Worm (Caenorhabditis elegans) whole organism, young adult: Measurements from ENCODE around the gene acox-1.6.
A peak's percentile ranks its signal among the peaks of the same experiment; 100 is the strongest.

Experiments
- B0019.2 ChIP-seq: fragments of 200-800 bp; sonication (Bioruptor generic); conservative IDR thresholded peaks from 2 replicates; pipeline ENCODE4 v1.3.6; 2022; ENCODE audit warnings: missing genetic modification reagents, missing genetic modification characterization, missing compliant biosample characterization
- B0261.1 ChIP-seq: sonication (generic microtip); optimal IDR thresholded peaks from 2 replicates; lab custom pipeline; 2016; ENCODE audit warnings: mild to moderate bottlenecking, missing genetic modification characterization, moderate library complexity, missing compliant biosample characterization
- B0336.3 ChIP-seq: fragments of 200-800 bp; sonication (Bioruptor generic); IDR thresholded peaks from 2 replicates; pipeline ENCODE4 v1.3.6; 2022; ENCODE audit warnings: missing genetic modification characterization, missing compliant biosample characterization
- D2030.7 ChIP-seq: fragments of 200-800 bp; sonication (Bioruptor generic); IDR thresholded peaks from 2 replicates; pipeline ENCODE4 v1.3.6; 2022; ENCODE audit warnings: missing genetic modification reagents, missing genetic modification characterization, missing compliant biosample characterization
- F52B5.7 ChIP-seq: sonication (generic microtip); optimal IDR thresholded peaks from 2 replicates; lab custom pipeline; 2016; ENCODE audit warnings: mild to moderate bottlenecking, missing genetic modification characterization, missing compliant biosample characterization
- F55B11.4 ChIP-seq: sonication (generic microtip); optimal IDR thresholded peaks from 2 replicates; lab custom pipeline; 2016; ENCODE audit warnings: missing compliant biosample characterization, missing genetic modification characterization, borderline replicate concordance; ENCODE audit not compliant: insufficient read depth
- F57A8.1 ChIP-seq: fragments of 200-800 bp; sonication (Bioruptor generic); optimal IDR thresholded peaks from 2 replicates; lab custom pipeline; 2018; ENCODE audit warnings: mild to moderate bottlenecking, missing genetic modification characterization, moderate library complexity, missing compliant biosample characterization
- K11D2.4 ChIP-seq: fragments of 200-800 bp; sonication (Bioruptor generic); IDR thresholded peaks from 2 replicates; pipeline ENCODE4 v1.3.6; 2022; ENCODE audit warnings: missing genetic modification reagents, missing genetic modification characterization, missing compliant biosample characterization
- Y53G8AR.9 ChIP-seq: fragments of 200-800 bp; sonication (Bioruptor generic); conservative IDR thresholded peaks from 2 replicates; pipeline ENCODE4 v1.3.6; 2022; ENCODE audit warnings: missing genetic modification reagents, missing genetic modification characterization, missing compliant biosample characterization
- Y67H2A.10 ChIP-seq: fragments of 200-800 bp; sonication (Bioruptor generic); conservative IDR thresholded peaks from 2 replicates; pipeline ENCODE4 v1.3.6; 2022; ENCODE audit warnings: missing genetic modification reagents, missing genetic modification characterization, missing compliant biosample characterization
- Y95B8A.8 ChIP-seq: fragments of 200-800 bp; sonication (Bioruptor generic); IDR thresholded peaks from 2 replicates; pipeline ENCODE4 v1.3.6; 2022; ENCODE audit warnings: missing genetic modification reagents, missing genetic modification characterization, missing compliant biosample characterization
- aptf-3 ChIP-seq: fragments of 200-800 bp; sonication (Bioruptor generic); IDR thresholded peaks from 2 replicates; pipeline ENCODE4 v1.3.6; 2022; ENCODE audit warnings: missing genetic modification characterization, missing compliant biosample characterization
- atf-7 ChIP-seq: sonication (generic microtip); optimal IDR thresholded peaks from 2 replicates; lab custom pipeline; 2017; ENCODE audit warnings: mild to moderate bottlenecking, missing genetic modification characterization, missing compliant biosample characterization
- attf-3 ChIP-seq: fragments of 200-800 bp; sonication (Bioruptor generic); conservative IDR thresholded peaks from 2 replicates; pipeline ENCODE4 v1.3.6; 2022; ENCODE audit warnings: missing genetic modification reagents, missing genetic modification characterization, missing compliant biosample characterization
- attf-5 ChIP-seq: fragments of 200-800 bp; sonication (Bioruptor generic); optimal IDR thresholded peaks from 2 replicates; lab custom pipeline; 2018; ENCODE audit warnings: mild to moderate bottlenecking, missing genetic modification characterization, missing compliant biosample characterization
- ccch-3 ChIP-seq: fragments of 200-800 bp; sonication (Bioruptor generic); optimal IDR thresholded peaks from 2 replicates; lab custom pipeline; 2018; ENCODE audit warnings: mild to moderate bottlenecking, missing genetic modification characterization, missing compliant biosample characterization
- cebp-2 ChIP-seq: fragments of 200-800 bp; sonication (Bioruptor generic); IDR thresholded peaks from 2 replicates; pipeline ENCODE4 v1.3.6; 2022; ENCODE audit warnings: missing genetic modification characterization, missing compliant biosample characterization
- ceh-27 ChIP-seq: fragments of 200-800 bp; sonication (Bioruptor generic); optimal IDR thresholded peaks from 2 replicates; lab custom pipeline; 2018; ENCODE audit warnings: mild to moderate bottlenecking, missing genetic modification characterization, moderate library complexity, missing compliant biosample characterization
- ceh-79 ChIP-seq: sonication (generic microtip); optimal IDR thresholded peaks from 2 replicates; lab custom pipeline; 2017; ENCODE audit warnings: mild to moderate bottlenecking, missing genetic modification characterization, missing compliant biosample characterization
- dox-1 ChIP-seq: fragments of 200-800 bp; sonication (Bioruptor generic); IDR thresholded peaks from 2 replicates; pipeline ENCODE4 v1.3.6; 2022; ENCODE audit warnings: missing genetic modification reagents, missing genetic modification characterization, missing compliant biosample characterization
- dpl-1 ChIP-seq: fragments of 150-350 bp; optimal IDR thresholded peaks from 2 replicates; lab custom pipeline; 2014; ENCODE audit warnings: missing biosample characterization, missing genetic modification reagents, missing genetic modification characterization
- efl-1 ChIP-seq: fragments of 150-350 bp; optimal IDR thresholded peaks from 2 replicates; lab custom pipeline; 2014; ENCODE audit warnings: missing biosample characterization, missing genetic modification reagents, missing genetic modification characterization
- egl-18 ChIP-seq: fragments of 200-800 bp; sonication (Bioruptor generic); IDR thresholded peaks from 2 replicates; pipeline ENCODE4 v1.3.6; 2022; ENCODE audit warnings: missing genetic modification reagents, missing genetic modification characterization, missing compliant biosample characterization
- egrh-3 ChIP-seq: fragments of 200-800 bp; sonication (Bioruptor generic); IDR thresholded peaks from 2 replicates; pipeline ENCODE4 v1.3.6; 2022; ENCODE audit warnings: missing genetic modification reagents, missing genetic modification characterization, missing compliant biosample characterization
- ets-4 ChIP-seq: fragments of 200-800 bp; sonication (Bioruptor generic); optimal IDR thresholded peaks from 2 replicates; lab custom pipeline; 2018; ENCODE audit warnings: mild to moderate bottlenecking, missing genetic modification characterization, missing compliant biosample characterization
- gei-17 ChIP-seq: fragments of 200-800 bp; sonication (Bioruptor generic); optimal IDR thresholded peaks from 2 replicates; lab custom pipeline; 2018; ENCODE audit warnings: mild to moderate bottlenecking, missing genetic modification characterization, missing compliant biosample characterization
- hlh-26 ChIP-seq: fragments of 200-800 bp; sonication (Bioruptor generic); conservative IDR thresholded peaks from 2 replicates; pipeline ENCODE4 v1.3.6; 2022; ENCODE audit warnings: missing genetic modification reagents, missing genetic modification characterization, missing compliant biosample characterization
- hmg-1.2 ChIP-seq: fragments of 200-800 bp; sonication (Bioruptor generic); IDR thresholded peaks from 2 replicates; pipeline ENCODE4 v1.3.6; 2022; ENCODE audit warnings: missing genetic modification reagents, missing genetic modification characterization, missing compliant biosample characterization
- let-526 ChIP-seq: fragments of 200-800 bp; sonication (Bioruptor generic); IDR thresholded peaks from 2 replicates; pipeline ENCODE4 v1.3.6; 2022; ENCODE audit warnings: missing genetic modification reagents, missing genetic modification characterization, missing compliant biosample characterization
- lin-35 ChIP-seq, 3 experiments: fragments of 150-350 bp in 2 of 3; sonication (generic microtip) in 1 of 3; optimal IDR thresholded peaks; 2 replicates each; lab custom pipeline; 2014 to 2018; ENCODE audit warnings: missing biosample characterization in 3 of 3, missing genetic modification characterization in 3 of 3, missing genetic modification reagents in 3 of 3
- lsl-1 ChIP-seq: fragments of 200-800 bp; sonication (Bioruptor generic); optimal IDR thresholded peaks from 2 replicates; lab custom pipeline; 2018; ENCODE audit warnings: mild to moderate bottlenecking, missing genetic modification characterization, moderate library complexity, missing compliant biosample characterization
- lsy-27 ChIP-seq: sonication (generic microtip); optimal IDR thresholded peaks from 2 replicates; lab custom pipeline; 2017; ENCODE audit warnings: missing genetic modification characterization, mild to moderate bottlenecking, missing compliant biosample characterization, antibody characterized with exemption, missing genotype, borderline replicate concordance; ENCODE audit not compliant: insufficient read depth
- madf-10 ChIP-seq: sonication (generic microtip); optimal IDR thresholded peaks from 2 replicates; lab custom pipeline; 2016; ENCODE audit warnings: mild to moderate bottlenecking, missing genetic modification characterization, missing compliant biosample characterization
- madf-8 ChIP-seq: fragments of 200-800 bp; sonication (Bioruptor generic); conservative IDR thresholded peaks from 2 replicates; pipeline ENCODE4 v1.3.6; 2022; ENCODE audit warnings: missing genetic modification reagents, missing genetic modification characterization, missing compliant biosample characterization
- mel-28 ChIP-seq: sonication (generic microtip); optimal IDR thresholded peaks from 2 replicates; lab custom pipeline; 2016; ENCODE audit warnings: borderline replicate concordance, mild to moderate bottlenecking, missing genetic modification characterization, missing compliant biosample characterization
- rcor-1 ChIP-seq: fragments of 200-800 bp; sonication (Bioruptor generic); IDR thresholded peaks from 2 replicates; pipeline ENCODE4 v1.3.6; 2022; ENCODE audit warnings: missing genetic modification reagents, missing genetic modification characterization, missing compliant biosample characterization
- rec-8 ChIP-seq, 2 experiments: sonication (generic microtip); optimal IDR thresholded peaks; 2 replicates each; lab custom pipeline; 2016; ENCODE audit warnings: mild to moderate bottlenecking in 2 of 2, missing genetic modification characterization in 2 of 2, missing genetic modification reagents in 2 of 2, missing genotype in 2 of 2, missing biosample characterization in 1 of 2, missing compliant biosample characterization in 1 of 2, moderate library complexity in 1 of 2
- rpc-1 ChIP-seq, 2 experiments: fragments of 150-350 bp in 1 of 2; sonication (generic microtip) in 1 of 2; optimal IDR thresholded peaks; 2 replicates each; lab custom pipeline; 2014 to 2018; ENCODE audit warnings: missing biosample characterization in 1 of 2, missing genetic modification characterization in 1 of 2, missing genetic modification reagents in 1 of 2, missing genotype in 1 of 2
- sdz-38 ChIP-seq: sonication (generic microtip); optimal IDR thresholded peaks from 2 replicates; lab custom pipeline; 2016; ENCODE audit warnings: missing genotype, missing genetic modification characterization, missing compliant biosample characterization
- snpc-3.4 ChIP-seq: sonication (generic microtip); optimal IDR thresholded peaks from 2 replicates; lab custom pipeline; 2017; ENCODE audit warnings: missing genetic modification characterization, mild to moderate bottlenecking, missing compliant biosample characterization, antibody characterized with exemption, moderate library complexity, missing genotype, missing genetic modification reagents
- tbp1 ChIP-seq: fragments of 200-800 bp; sonication (Bioruptor generic); optimal IDR thresholded peaks from 2 replicates; lab custom pipeline; 2018; ENCODE audit warnings: mild to moderate bottlenecking, missing genetic modification characterization, missing compliant biosample characterization
- tbx-9 ChIP-seq: sonication (generic microtip); optimal IDR thresholded peaks from 2 replicates; lab custom pipeline; 2016; ENCODE audit warnings: borderline replicate concordance, missing genetic modification characterization, inconsistent platforms, missing compliant biosample characterization
- zfh-2 ChIP-seq: fragments of 200-800 bp; sonication (Bioruptor generic); conservative IDR thresholded peaks from 2 replicates; pipeline ENCODE4 v1.3.6; 2022; ENCODE audit warnings: missing genetic modification reagents, missing genetic modification characterization, missing compliant biosample characterization
- zim-3 ChIP-seq: sonication (generic microtip); optimal IDR thresholded peaks from 2 replicates; lab custom pipeline; 2017; ENCODE audit warnings: mild to moderate bottlenecking, missing genetic modification characterization, moderate library complexity, missing compliant biosample characterization
- ztf-18 ChIP-seq: sonication (generic microtip); optimal IDR thresholded peaks from 2 replicates; lab custom pipeline; 2016; ENCODE audit warnings: missing genotype, mild to moderate bottlenecking, missing genetic modification characterization, missing compliant biosample characterization
- ztf-22 ChIP-seq: fragments of 200-800 bp; sonication (Bioruptor generic); optimal IDR thresholded peaks from 2 replicates; lab custom pipeline; 2018; ENCODE audit warnings: mild to moderate bottlenecking, missing genetic modification characterization, moderate library complexity, missing compliant biosample characterization
- ztf-28 ChIP-seq: fragments of 200-800 bp; sonication (Bioruptor generic); IDR thresholded peaks from 2 replicates; pipeline ENCODE4 v1.3.6; 2022; ENCODE audit warnings: missing genetic modification reagents, missing genetic modification characterization, missing compliant biosample characterization

Gene acox-1.6

ce11 chrX:15841086-15841622 is 2.8 kb upstream of the acox-1.6 start, which contains the start of gene serp-1.1 (continued):
- peak; percentile 94 for TF ChIP-seq let-526 (GFP tag; lab: Robert Waterston, UW)
- TF ChIP-seq snpc-3.4 (tag; lab: Kevin White, UChicago) = no peak
- TF ChIP-seq mel-28 = no peak
- peak in 2 of 3 experiments; percentile 61 to 90 for TF ChIP-seq lin-35 (GFP tag; optimal IDR thresholded peaks at IDR 0.05; lab: Kevin White, UChicago)
- TF ChIP-seq Y95B8A.8 (GFP tag; lab: Robert Waterston, UW) = peak; percentile 87
- peak; percentile 94 for TF ChIP-seq egrh-3 (GFP tag; lab: Robert Waterston, UW)
- peak; percentile 97 for TF ChIP-seq K11D2.4 (GFP tag; lab: Robert Waterston, UW)
- TF ChIP-seq ztf-18 (tag; lab: Kevin White, UChicago) = peak; percentile 85
- peak; percentile 90 for TF ChIP-seq egl-18
- peak; percentile 90 for TF ChIP-seq gei-17
- TF ChIP-seq atf-7 (tag; lab: Kevin White, UChicago) = peak; percentile 100
- TF ChIP-seq aptf-3 (GFP tag; lab: Robert Waterston, UW) = 0 out of 2 replicates have a peak, but pooled peaks have one; percentile 29
- peak; percentile 96 for TF ChIP-seq attf-5
- TF ChIP-seq zim-3 (tag; lab: Kevin White, UChicago) = peak; percentile 68
- peak; percentile 97 for TF ChIP-seq Y53G8AR.9 (GFP tag; lab: Robert Waterston, UW)
- TF ChIP-seq rcor-1 (GFP tag; lab: Robert Waterston, UW) = peak; percentile 94
- peak; percentile 77 for TF ChIP-seq tbp1 (GFP tag; lab: Kevin White, UChicago)
- no peak for TF ChIP-seq F55B11.4 (tag; lab: Kevin White, UChicago)
- TF ChIP-seq sdz-38 = no peak
- peak; percentile 83 for TF ChIP-seq attf-3 (GFP tag; lab: Robert Waterston, UW)
- TF ChIP-seq rec-8 (tag; optimal IDR thresholded peaks at IDR 0.05; lab: Kevin White, UChicago) = no peak
- peak; percentile 98 for TF ChIP-seq madf-10
- no peak for TF ChIP-seq lsy-27 (tag; lab: Kevin White, UChicago)
- TF ChIP-seq rpc-1 (optimal IDR thresholded peaks at IDR 0.05; lab: Kevin White, UChicago) = peak; percentile 32
- TF ChIP-seq rpc-1 (tag; optimal IDR thresholded peaks at IDR 0.05; lab: Kevin White, UChicago) = no peak
- peak; percentile 97 for TF ChIP-seq B0336.3 (GFP tag; lab: Robert Waterston, UW)
- TF ChIP-seq B0019.2 (GFP tag; lab: Robert Waterston, UW) = no peak; the same call in 1 of the 2 replicates
- peak; percentile 98 for TF ChIP-seq dox-1 (GFP tag; lab: Robert Waterston, UW)
- no peak for TF ChIP-seq ceh-79 (tag; lab: Kevin White, UChicago)
- TF ChIP-seq cebp-2 (GFP tag; lab: Robert Waterston, UW) = peak; percentile 89; the same call in 1 of the 2 replicates
- peak; percentile 50 for TF ChIP-seq F57A8.1 (GFP tag; lab: Kevin White, UChicago)
- peak; percentile 100 for TF ChIP-seq ets-4
- TF ChIP-seq B0261.1 (tag; lab: Kevin White, UChicago) = peak; percentile 38
- no peak for TF ChIP-seq tbx-9
- TF ChIP-seq ccch-3 = no peak
- peak; percentile 53; the same call in 1 of the 2 replicates for TF ChIP-seq Y67H2A.10 (GFP tag; lab: Robert Waterston, UW)
- peak; percentile 36 for TF ChIP-seq dpl-1
- TF ChIP-seq ceh-27 (GFP tag; lab: Kevin White, UChicago) = peak; percentile 99
- TF ChIP-seq ztf-22 (GFP tag; lab: Kevin White, UChicago) = peak; percentile 98
- TF ChIP-seq hmg-1.2 (GFP tag; lab: Robert Waterston, UW) = peak; percentile 87
- no peak for TF ChIP-seq hlh-26
- TF ChIP-seq madf-8 (GFP tag; lab: Robert Waterston, UW) = no peak
- no peak for TF ChIP-seq efl-1 (GFP tag; lab: Kevin White, UChicago)
- peak; percentile 100 for TF ChIP-seq zfh-2 (GFP tag; lab: Robert Waterston, UW)
- no peak for TF ChIP-seq ztf-28 (GFP tag; lab: Robert Waterston, UW)
- TF ChIP-seq lsl-1 (GFP tag; lab: Kevin White, UChicago) = peak; percentile 35
- peak; percentile 39; the same call in 1 of the 2 replicates for TF ChIP-seq D2030.7 (GFP tag; lab: Robert Waterston, UW)
- peak; percentile 81 for TF ChIP-seq F52B5.7 (tag; lab: Kevin White, UChicago)
